Worm (Caenorhabditis elegans): ENCODE data around the gene msrp-5.

Gene msrp-5

ce11 chrII:2665606-2666005, 48.9 kb downstream of the msrp-5 start, which contains the start of gene F22E5.22:
Gene F22E5.22, plus strand, starts transcription at chrII:2665906.
- TF ChIP-seq unc-62 (GFP tag; optimal IDR thresholded peaks at IDR 0.05) = no peak
